Worm (Caenorhabditis elegans) whole organism, L4 larva: ENCODE measurements around the gene ZK666.15.

Experiments used
- D1046.2 ChIP-seq: fragments of 200-800 bp; sonication (Bioruptor generic); IDR thresholded peaks from 2 replicates; pipeline ENCODE4 v1.3.6; 2022; ENCODE audit warnings: missing genetic modification characterization, missing compliant biosample characterization
- F37D6.2 ChIP-seq: sonication (generic microtip); optimal IDR thresholded peaks from 2 replicates; lab custom pipeline; 2016; ENCODE audit warnings: mild to moderate bottlenecking, missing genetic modification characterization, missing compliant biosample characterization
- R02D3.7 ChIP-seq: fragments of 150-350 bp; sonication (generic microtip); optimal IDR thresholded peaks from 3 replicates; lab custom pipeline; 2014; ENCODE audit warnings: missing biosample characterization, missing genetic modification characterization
- T26A8.4 ChIP-seq: fragments of 200-800 bp; sonication (Bioruptor generic); IDR thresholded peaks from 2 replicates; pipeline ENCODE4 v1.3.6; 2022; ENCODE audit warnings: missing genetic modification characterization, missing compliant biosample characterization
- Y75B8A.6 ChIP-seq: fragments of 200-800 bp; sonication (Bioruptor generic); IDR thresholded peaks from 2 replicates; pipeline ENCODE4 v1.3.6; 2022; ENCODE audit warnings: missing genetic modification reagents, missing genetic modification characterization, missing compliant biosample characterization
- ZK337.2 ChIP-seq: fragments of 200-800 bp; sonication (Bioruptor generic); IDR thresholded peaks from 2 replicates; pipeline ENCODE4 v1.3.6; 2022; ENCODE audit warnings: missing genetic modification reagents, missing genetic modification characterization, missing compliant biosample characterization
- aha-1 ChIP-seq: fragments of 150-350 bp; peaks from one replicate; lab custom pipeline; 2014; ENCODE audit warnings: missing biosample characterization, missing genetic modification characterization
- ceh-20 ChIP-seq: fragments of 200-800 bp; sonication (Bioruptor generic); IDR thresholded peaks from 2 replicates; pipeline ENCODE4 v1.3.6; 2022; ENCODE audit warnings: missing genetic modification reagents, missing genetic modification characterization, missing compliant biosample characterization
- ceh-28 ChIP-seq: fragments of 150-350 bp; optimal IDR thresholded peaks from 2 replicates; lab custom pipeline; 2014; ENCODE audit warnings: missing biosample characterization, missing genetic modification reagents, missing genetic modification characterization
- ceh-44 ChIP-seq: fragments of 200-800 bp; sonication (Bioruptor generic); IDR thresholded peaks from 2 replicates; pipeline ENCODE4 v1.3.6; 2022; ENCODE audit warnings: missing genetic modification reagents, missing genetic modification characterization, missing compliant biosample characterization
- ceh-82 ChIP-seq: sonication (generic microtip); optimal IDR thresholded peaks from 2 replicates; lab custom pipeline; 2017; ENCODE audit warnings: missing biosample characterization, missing genetic modification characterization
- cey-2 ChIP-seq: sonication (generic microtip); optimal IDR thresholded peaks from 3 replicates; lab custom pipeline; 2017; ENCODE audit warnings: missing genetic modification characterization, mild to moderate bottlenecking, missing compliant biosample characterization, antibody characterized with exemption, borderline replicate concordance; ENCODE audit not compliant: insufficient read depth
- daf-12 ChIP-seq: fragments of 150-350 bp; optimal IDR thresholded peaks from 2 replicates; lab custom pipeline; 2014; ENCODE audit warnings: missing biosample characterization, missing genetic modification reagents, missing genetic modification characterization
- daf-16 ChIP-seq, 3 experiments: sonication (generic microtip); optimal IDR thresholded peaks; 2 replicates each; lab custom pipeline; 2016 to 2017; ENCODE audit warnings: missing genetic modification characterization in 3 of 3, missing genetic modification reagents in 3 of 3, mild to moderate bottlenecking in 2 of 3, missing compliant biosample characterization in 2 of 3, missing biosample characterization in 1 of 3, moderate library complexity in 1 of 3
- dve-1 ChIP-seq: sonication (generic microtip); optimal IDR thresholded peaks from 2 replicates; lab custom pipeline; 2017; ENCODE audit warnings: antibody characterized with exemption, mild to moderate bottlenecking, missing genetic modification characterization, missing compliant biosample characterization; ENCODE audit not compliant: insufficient read depth
- egl-43 ChIP-seq: fragments of 200-800 bp; sonication (Bioruptor generic); IDR thresholded peaks from 2 replicates; pipeline ENCODE4 v1.3.6; 2022; ENCODE audit warnings: missing genetic modification reagents, missing genetic modification characterization, missing compliant biosample characterization
- gei-8 ChIP-seq: fragments of 200-800 bp; sonication (Bioruptor generic); optimal IDR thresholded peaks from 2 replicates; lab custom pipeline; 2018; ENCODE audit warnings: mild to moderate bottlenecking, missing genetic modification characterization, missing compliant biosample characterization
- hlh-11 ChIP-seq: fragments of 200-800 bp; sonication (Bioruptor generic); optimal IDR thresholded peaks from 2 replicates; lab custom pipeline; 2018; ENCODE audit warnings: mild to moderate bottlenecking, missing genetic modification characterization, missing compliant biosample characterization
- hlh-30 ChIP-seq: sonication (generic microtip); optimal IDR thresholded peaks from 2 replicates; lab custom pipeline; 2017; ENCODE audit warnings: antibody characterized with exemption, mild to moderate bottlenecking, missing genetic modification characterization, missing compliant biosample characterization; ENCODE audit not compliant: insufficient read depth
- hmg-1.1 ChIP-seq: fragments of 200-800 bp; sonication (Bioruptor generic); IDR thresholded peaks from 2 replicates; pipeline ENCODE4 v1.3.6; 2022; ENCODE audit warnings: missing genetic modification reagents, missing genetic modification characterization, missing compliant biosample characterization
- lin-38 ChIP-seq: fragments of 200-800 bp; sonication (Bioruptor generic); IDR thresholded peaks from 2 replicates; pipeline ENCODE4 v1.3.6; 2022; ENCODE audit warnings: missing genetic modification reagents, missing genetic modification characterization, missing compliant biosample characterization
- madf-5 ChIP-seq, 2 experiments: fragments of 200-800 bp; sonication (Bioruptor generic); IDR thresholded peaks; 2 replicates each; pipeline ENCODE4 v1.3.6; 2022; ENCODE audit warnings: missing compliant biosample characterization in 2 of 2, missing genetic modification characterization in 2 of 2
- mdl-1 ChIP-seq, 2 experiments: fragments of 150-350 bp in 1 of 2; sonication (generic microtip) in 1 of 2; optimal IDR thresholded peaks; 2 replicates each; lab custom pipeline; 2014 to 2017; ENCODE audit warnings: missing biosample characterization in 2 of 2, missing genetic modification characterization in 2 of 2
- nhr-237 ChIP-seq: sonication (generic microtip); optimal IDR thresholded peaks from 2 replicates; lab custom pipeline; 2017; ENCODE audit warnings: missing biosample characterization, missing genetic modification characterization
- nhr-25 ChIP-seq: sonication (generic microtip); optimal IDR thresholded peaks from 2 replicates; lab custom pipeline; 2017; ENCODE audit warnings: missing genetic modification characterization, mild to moderate bottlenecking, missing compliant biosample characterization, antibody characterized with exemption, moderate library complexity, borderline replicate concordance; ENCODE audit not compliant: insufficient read depth
- nhr-41 ChIP-seq: fragments of 200-800 bp; sonication (Bioruptor generic); IDR thresholded peaks from 2 replicates; pipeline ENCODE4 v1.3.6; 2022; ENCODE audit warnings: missing genetic modification reagents, missing genetic modification characterization, missing compliant biosample characterization
- nhr-42 ChIP-seq: fragments of 200-800 bp; sonication (Bioruptor generic); IDR thresholded peaks from 2 replicates; pipeline ENCODE4 v1.3.6; 2022; ENCODE audit warnings: missing genetic modification characterization, missing compliant biosample characterization
- nhr-48 ChIP-seq: sonication (generic microtip); optimal IDR thresholded peaks from 2 replicates; lab custom pipeline; 2016; ENCODE audit warnings: mild to moderate bottlenecking, missing genetic modification characterization, missing compliant biosample characterization
- nhr-6 ChIP-seq: fragments of 150-350 bp; optimal IDR thresholded peaks from 2 replicates; lab custom pipeline; 2014; ENCODE audit warnings: missing biosample characterization, missing genetic modification characterization
- nhr-76 ChIP-seq: fragments of 150-350 bp; optimal IDR thresholded peaks from 2 replicates; lab custom pipeline; 2014; ENCODE audit warnings: missing biosample characterization, missing genetic modification characterization
- nhr-77 ChIP-seq: fragments of 150-350 bp; optimal IDR thresholded peaks from 2 replicates; lab custom pipeline; 2014; ENCODE audit warnings: missing biosample characterization, missing genetic modification characterization
- php-3 ChIP-seq: fragments of 200-800 bp; sonication (Bioruptor generic); IDR thresholded peaks from 2 replicates; pipeline ENCODE4 v1.3.6; 2022; ENCODE audit warnings: missing genetic modification reagents, missing genetic modification characterization, missing compliant biosample characterization
- set-16 ChIP-seq: fragments of 200-800 bp; sonication (Bioruptor generic); IDR thresholded peaks from 2 replicates; pipeline ENCODE4 v1.3.6; 2022; ENCODE audit warnings: missing genetic modification reagents, missing genetic modification characterization, missing compliant biosample characterization
- spr-3 ChIP-seq: fragments of 200-800 bp; sonication (Bioruptor generic); optimal IDR thresholded peaks from 2 replicates; lab custom pipeline; 2018; ENCODE audit warnings: mild to moderate bottlenecking, missing genetic modification characterization, missing compliant biosample characterization
- ztf-11 ChIP-seq: fragments of 150-350 bp; optimal IDR thresholded peaks from 2 replicates; lab custom pipeline; 2014; ENCODE audit warnings: missing biosample characterization, missing genetic modification characterization

Gene ZK666.15

ce11 chrII:10529218-10529751 lies 42.4 kb downstream of the ZK666.15 start (continued):
- TF ChIP-seq ceh-44 (GFP tag; lab: Robert Waterston, UW) (no peak), mdl-1 (tag; optimal IDR thresholded peaks at IDR 0.05; lab: Kevin White, UChicago) (peak in 1 of 2 experiments; percentile 58), gei-8 (GFP tag; lab: Kevin White, UChicago) (no peak), ZK337.2 (GFP tag; lab: Robert Waterston, UW) (no peak), spr-3 (no peak), D1046.2 (GFP tag; lab: Robert Waterston, UW) (no peak), ztf-11 (tag; lab: Kevin White, UChicago) (no peak), cey-2 (tag; lab: Kevin White, UChicago) (no peak), nhr-77 (tag; lab: Kevin White, UChicago) (no peak), nhr-41 (no peak), ceh-28 (tag; lab: Kevin White, UChicago) (no peak), lin-38 (no peak), hlh-30 (tag; lab: Kevin White, UChicago) (peak; percentile 4), hlh-11 (peak; percentile 78), ceh-20 (GFP tag; lab: Robert Waterston, UW) (peak; percentile 32; the same call in 1 of the 2 replicates), nhr-25 (tag; lab: Kevin White, UChicago) (no peak), nhr-237 (no peak), nhr-48 (peak; percentile 74), T26A8.4 (GFP tag; lab: Robert Waterston, UW) (no peak; the same call in 1 of the 2 replicates), nhr-6 (peak; percentile 33), F37D6.2 (tag; lab: Kevin White, UChicago) (no peak)

ce11 chrII:10530907-10531306 lies 44.1 kb downstream of the ZK666.15 start:
- TF ChIP-seq daf-16 (GFP tag; optimal IDR thresholded peaks at IDR 0.05; lab: Kevin White, UChicago) (no peak), daf-16 (tag; optimal IDR thresholded peaks at IDR 0.05; lab: Kevin White, UChicago) (no peak), hmg-1.1 (GFP tag; lab: Robert Waterston, UW) (no peak), R02D3.7 (no peak), Y75B8A.6 (no peak), nhr-42 (GFP tag; lab: Robert Waterston, UW) (0 out of 2 replicates have a peak, but pooled peaks have one; percentile 47), ceh-82 (tag; lab: Kevin White, UChicago) (no peak), dve-1 (tag; lab: Kevin White, UChicago) (no peak), D1046.2 (GFP tag; lab: Robert Waterston, UW) (0 out of 2 replicates have a peak, but pooled peaks have one; percentile 39), nhr-77 (tag; lab: Kevin White, UChicago) (no peak), mdl-1 (tag; optimal IDR thresholded peaks at IDR 0.05; lab: Kevin White, UChicago) (no peak), set-16 (peak; percentile 56)

- TF ChIP-seq egl-43 (GFP tag; lab: Robert Waterston, UW): 0 out of 2 replicates have a peak, but pooled peaks have one; percentile 30
- TF ChIP-seq set-16: peak; percentile 74
- TF ChIP-seq madf-5 (GFP tag; IDR thresholded peaks at IDR 0.05; lab: Robert Waterston, UW): no peak
Observed at ce11 chrII:10531604-10532003, 44.8 kb downstream of the ZK666.15 start.

- TF ChIP-seq nhr-76 (tag; lab: Kevin White, UChicago): no peak
- no peak for TF ChIP-seq daf-12 (tag; lab: Kevin White, UChicago)
- peak; percentile 94 for TF ChIP-seq aha-1 (tag; lab: Kevin White, UChicago)
- no peak for TF ChIP-seq php-3 (GFP tag; lab: Robert Waterston, UW)
Observed at ce11 chrII:10533985-10534384, 47.1 kb downstream of the ZK666.15 start.
